Fruit fly (Drosophila melanogaster) whole organism, embryonic: ENCODE measurements around the gene dob.

Experiments used
- Antp ChIP-seq: fragments of 200-800 bp; sonication (Bioruptor generic); optimal IDR thresholded peaks from 3 replicates; lab custom pipeline; 2016; ENCODE audit warnings: missing biosample characterization, missing genetic modification characterization
- CG11247 ChIP-seq: fragments of 200-800 bp; sonication (Bioruptor generic); IDR thresholded peaks from 2 replicates; pipeline ENCODE4 v1.3.6; 2022; ENCODE audit warnings: missing biosample characterization, missing genetic modification characterization
- CG11560 ChIP-seq: fragments of 200-800 bp; sonication (Bioruptor generic); IDR thresholded peaks from 3 replicates; pipeline ENCODE4 v1.3.6; 2022; ENCODE audit warnings: missing biosample characterization, missing genetic modification characterization
- CG12219 ChIP-seq: fragments of 200-800 bp; sonication (Bioruptor generic); optimal IDR thresholded peaks from 3 replicates; lab custom pipeline; 2018; ENCODE audit warnings: missing biosample characterization, mild to moderate bottlenecking, missing genetic modification characterization
- CG12659 ChIP-seq: fragments of 200-800 bp; sonication (Bioruptor generic); optimal IDR thresholded peaks from 3 replicates; lab custom pipeline; 2017; ENCODE audit warnings: mild to moderate bottlenecking, missing biosample characterization, missing genetic modification reagents, missing genetic modification characterization
- CG13287 ChIP-seq: fragments of 200-800 bp; sonication (Bioruptor generic); IDR thresholded peaks from 2 replicates; pipeline ENCODE4 v1.3.6; 2022; ENCODE audit warnings: missing biosample characterization, missing genetic modification characterization; ENCODE audit not compliant: partially characterized antibody
- CG13424 ChIP-seq: fragments of 200-800 bp; sonication (Bioruptor generic); optimal IDR thresholded peaks from 2 replicates; lab custom pipeline; 2019; ENCODE audit warnings: missing biosample characterization, mild to moderate bottlenecking, missing genetic modification characterization, moderate library complexity
- CG13894 ChIP-seq: fragments of 200-800 bp; sonication (Bioruptor generic); optimal IDR thresholded peaks from 3 replicates; lab custom pipeline; 2018; ENCODE audit warnings: missing biosample characterization, mild to moderate bottlenecking, missing genetic modification characterization, moderate library complexity
- CG14860 ChIP-seq: fragments of 200-800 bp; sonication (Bioruptor generic); IDR thresholded peaks from 3 replicates; pipeline ENCODE4 v1.3.6; 2022; ENCODE audit warnings: missing biosample characterization, missing genetic modification characterization; ENCODE audit not compliant: partially characterized antibody
- CG15479 ChIP-seq: fragments of 200-800 bp; sonication (Bioruptor generic); optimal IDR thresholded peaks from 3 replicates; lab custom pipeline; 2019; ENCODE audit warnings: missing biosample characterization, mild to moderate bottlenecking, missing genetic modification characterization, moderate library complexity
- CG17612 ChIP-seq: fragments of 200-800 bp; sonication (Bioruptor generic); IDR thresholded peaks from 2 replicates; pipeline ENCODE4 v1.3.6; 2022; ENCODE audit warnings: missing biosample characterization, missing genetic modification characterization
- CG18011 ChIP-seq: fragments of 200-800 bp; sonication (Bioruptor generic); optimal IDR thresholded peaks from 2 replicates; lab custom pipeline; 2017; ENCODE audit warnings: missing biosample characterization, missing genetic modification characterization, mild to moderate bottlenecking, moderate library complexity, missing genotype
- CG30431 ChIP-seq: fragments of 200-800 bp; sonication (Bioruptor generic); optimal IDR thresholded peaks from 2 replicates; lab custom pipeline; 2017; ENCODE audit warnings: missing biosample characterization, missing genetic modification characterization
- CG3407 ChIP-seq: fragments of 200-800 bp; sonication (Bioruptor generic); optimal IDR thresholded peaks from 2 replicates; lab custom pipeline; 2018; ENCODE audit warnings: missing biosample characterization, mild to moderate bottlenecking, missing genetic modification characterization
- CG4820 ChIP-seq: fragments of 200-800 bp; sonication (Bioruptor generic); optimal IDR thresholded peaks from 3 replicates; lab custom pipeline; 2016; ENCODE audit warnings: missing biosample characterization, missing genetic modification characterization
- CG7786 ChIP-seq: fragments of 200-800 bp; sonication (Bioruptor generic); optimal IDR thresholded peaks from 2 replicates; lab custom pipeline; 2016; ENCODE audit warnings: missing biosample characterization, missing genetic modification characterization
- CkIIα-i1 ChIP-seq: fragments of 200-800 bp; sonication (Bioruptor generic); IDR thresholded peaks from 2 replicates; pipeline ENCODE4 v1.3.6; 2022; ENCODE audit warnings: missing biosample characterization, missing genetic modification characterization
- CoRest ChIP-seq: fragments of 200-800 bp; sonication (Bioruptor generic); optimal IDR thresholded peaks from 3 replicates; lab custom pipeline; 2018; ENCODE audit warnings: missing biosample characterization, mild to moderate bottlenecking, missing genetic modification characterization, moderate library complexity
- D19B ChIP-seq: fragments of 200-800 bp; sonication (Bioruptor generic); optimal IDR thresholded peaks from 2 replicates; lab custom pipeline; 2017; ENCODE audit warnings: missing biosample characterization, mild to moderate bottlenecking, missing genetic modification characterization
- Ets65A ChIP-seq: fragments of 200-800 bp; sonication (Bioruptor generic); peaks from one replicate; lab custom pipeline; 2016; ENCODE audit warnings: missing biosample characterization, missing genetic modification characterization
- Gug ChIP-seq: fragments of 200-800 bp; sonication (Bioruptor generic); IDR thresholded peaks from 4 replicates; pipeline ENCODE4 v1.3.6; 2022; ENCODE audit warnings: missing biosample characterization, missing genetic modification characterization
- Hr78 ChIP-seq, 2 experiments: fragments of 200-800 bp in 1 of 2; fragments of >200 bp in 1 of 2; sonication (Bioruptor generic) in 1 of 2; optimal IDR thresholded peaks; 2 replicates each; lab custom pipeline; 2017 to 2019; ENCODE audit warnings: missing biosample characterization in 2 of 2, missing genetic modification characterization in 2 of 2, mild to moderate bottlenecking in 1 of 2, moderate library complexity in 1 of 2
- Lim3 ChIP-seq: fragments of 200-800 bp; sonication (Bioruptor generic); IDR thresholded peaks from 2 replicates; pipeline ENCODE4 v1.3.6; 2022; ENCODE audit warnings: missing biosample characterization, missing genetic modification characterization
- MBD-R2 ChIP-seq: fragments of 200-800 bp; sonication (Bioruptor generic); IDR thresholded peaks from 2 replicates; pipeline ENCODE4 v1.3.6; 2022; ENCODE audit warnings: missing biosample characterization, missing genetic modification characterization
- Meics ChIP-seq: fragments of 200-800 bp; sonication (Bioruptor generic); optimal IDR thresholded peaks from 2 replicates; lab custom pipeline; 2017; ENCODE audit warnings: missing biosample characterization, mild to moderate bottlenecking, missing genetic modification characterization
- Nf-YA ChIP-seq: fragments of 200-800 bp; sonication (Bioruptor generic); IDR thresholded peaks from 2 replicates; pipeline ENCODE4 v1.3.6; 2022; ENCODE audit warnings: missing biosample characterization, missing genetic modification characterization
- Nf-YC ChIP-seq: fragments of 200-800 bp; optimal IDR thresholded peaks from 3 replicates; lab custom pipeline; 2019; ENCODE audit warnings: missing biosample characterization, mild to moderate bottlenecking, missing genetic modification characterization, moderate library complexity
- NfI ChIP-seq: fragments of 200-800 bp; sonication (Bioruptor generic); optimal IDR thresholded peaks from 3 replicates; lab custom pipeline; 2018; ENCODE audit warnings: missing biosample characterization, mild to moderate bottlenecking, missing genetic modification characterization, moderate library complexity
- Oaz ChIP-seq: fragments of 200-800 bp; sonication (Bioruptor generic); IDR thresholded peaks from 2 replicates; pipeline ENCODE4 v1.3.6; 2022; ENCODE audit warnings: missing biosample characterization, missing genetic modification characterization
- Rfx ChIP-seq: fragments of 200-800 bp; sonication (Bioruptor generic); IDR thresholded peaks from 2 replicates; pipeline ENCODE4 v1.3.6; 2022; ENCODE audit warnings: missing biosample characterization, missing genetic modification characterization
- Trl ChIP-seq, 3 experiments: fragments of >200 bp in 2 of 3; fragments of 200-800 bp in 1 of 3; sonication (Bioruptor generic) in 1 of 3; optimal IDR thresholded peaks; 2 replicates in 1 of 3; 3 replicates in 2 of 3; lab custom pipeline; 2016 to 2017; ENCODE audit warnings: missing biosample characterization in 1 of 3, missing genetic modification characterization in 1 of 3
- cg ChIP-seq: fragments of 200-800 bp; sonication (Bioruptor generic); optimal IDR thresholded peaks from 3 replicates; lab custom pipeline; 2019; ENCODE audit warnings: missing biosample characterization, mild to moderate bottlenecking, missing genetic modification characterization, moderate library complexity
- da ChIP-seq: fragments of 200-800 bp; sonication (Bioruptor generic); optimal IDR thresholded peaks from 2 replicates; lab custom pipeline; 2016; ENCODE audit warnings: missing biosample characterization, missing genetic modification characterization
- disco-r ChIP-seq: fragments of 200-800 bp; sonication (Bioruptor generic); optimal IDR thresholded peaks from 2 replicates; lab custom pipeline; 2016; ENCODE audit warnings: missing biosample characterization, missing genetic modification characterization
- dmrt11E ChIP-seq: fragments of 200-800 bp; sonication (Bioruptor generic); optimal IDR thresholded peaks from 3 replicates; lab custom pipeline; 2018; ENCODE audit warnings: missing biosample characterization, mild to moderate bottlenecking, missing genetic modification characterization, moderate library complexity
- grau ChIP-seq: fragments of 200-800 bp; optimal IDR thresholded peaks from 3 replicates; lab custom pipeline; 2019; ENCODE audit warnings: missing biosample characterization, mild to moderate bottlenecking, missing genetic modification characterization, moderate library complexity
- gsb-n ChIP-seq: fragments of 200-800 bp; sonication (Bioruptor generic); optimal IDR thresholded peaks from 3 replicates; lab custom pipeline; 2018; ENCODE audit warnings: missing biosample characterization, mild to moderate bottlenecking, missing genetic modification characterization
- kni ChIP-seq: fragments of 200-800 bp; sonication (Bioruptor generic); optimal IDR thresholded peaks from 3 replicates; lab custom pipeline; 2017; ENCODE audit warnings: mild to moderate bottlenecking, missing biosample characterization, missing genetic modification reagents, missing genetic modification characterization
- lov ChIP-seq, 2 experiments: fragments of 200-800 bp in 1 of 2; fragments of >200 bp in 1 of 2; sonication (Bioruptor generic) in 1 of 2; IDR thresholded peaks in 1 of 2; optimal IDR thresholded peaks in 1 of 2; 2 replicates in 1 of 2; 3 replicates in 1 of 2; pipeline versions ENCODE4 v1.3.6 to Lab custom; 2017 to 2022; ENCODE audit warnings: missing biosample characterization in 1 of 2, missing genetic modification characterization in 1 of 2
- mirr ChIP-seq: fragments of 200-800 bp; sonication (Bioruptor generic); optimal IDR thresholded peaks from 3 replicates; lab custom pipeline; 2018; ENCODE audit warnings: missing biosample characterization, mild to moderate bottlenecking, missing genetic modification characterization
- pita ChIP-seq: fragments of 200-800 bp; sonication (Bioruptor generic); optimal IDR thresholded peaks from 2 replicates; lab custom pipeline; 2017; ENCODE audit warnings: missing biosample characterization, mild to moderate bottlenecking, missing genetic modification characterization
- pnt ChIP-seq: fragments of 200-800 bp; sonication (Bioruptor generic); optimal IDR thresholded peaks from 3 replicates; lab custom pipeline; 2016; ENCODE audit warnings: missing biosample characterization, missing genetic modification characterization
- sens ChIP-seq: fragments of 200-800 bp; sonication (Bioruptor generic); peaks from one replicate; lab custom pipeline; 2016; ENCODE audit warnings: missing biosample characterization, missing genetic modification characterization
- sima ChIP-seq: fragments of 200-800 bp; sonication (Bioruptor generic); optimal IDR thresholded peaks from 2 replicates; lab custom pipeline; 2016; ENCODE audit warnings: missing biosample characterization, missing genetic modification characterization
- stc ChIP-seq: fragments of 200-800 bp; sonication (Bioruptor generic); IDR thresholded peaks from 2 replicates; pipeline ENCODE4 v1.3.6; 2022; ENCODE audit warnings: missing biosample characterization, missing genetic modification characterization
- sug ChIP-seq: fragments of 200-800 bp; optimal IDR thresholded peaks from 2 replicates; lab custom pipeline; 2019; ENCODE audit warnings: missing biosample characterization, mild to moderate bottlenecking, missing genetic modification characterization, moderate library complexity
- trh ChIP-seq: fragments of 200-800 bp; sonication (Bioruptor generic); optimal IDR thresholded peaks from 2 replicates; lab custom pipeline; 2016; ENCODE audit warnings: missing biosample characterization, missing genetic modification characterization
- vfl ChIP-seq: fragments of 200-800 bp; sonication (Bioruptor generic); optimal IDR thresholded peaks from 2 replicates; lab custom pipeline; 2016; ENCODE audit warnings: missing biosample characterization, missing genetic modification characterization
- z ChIP-seq: fragments of 200-800 bp; sonication (Bioruptor generic); IDR thresholded peaks from 3 replicates; pipeline ENCODE4 v1.3.6; 2022; ENCODE audit warnings: missing biosample characterization, missing genetic modification characterization

The dob gene

DNA sequence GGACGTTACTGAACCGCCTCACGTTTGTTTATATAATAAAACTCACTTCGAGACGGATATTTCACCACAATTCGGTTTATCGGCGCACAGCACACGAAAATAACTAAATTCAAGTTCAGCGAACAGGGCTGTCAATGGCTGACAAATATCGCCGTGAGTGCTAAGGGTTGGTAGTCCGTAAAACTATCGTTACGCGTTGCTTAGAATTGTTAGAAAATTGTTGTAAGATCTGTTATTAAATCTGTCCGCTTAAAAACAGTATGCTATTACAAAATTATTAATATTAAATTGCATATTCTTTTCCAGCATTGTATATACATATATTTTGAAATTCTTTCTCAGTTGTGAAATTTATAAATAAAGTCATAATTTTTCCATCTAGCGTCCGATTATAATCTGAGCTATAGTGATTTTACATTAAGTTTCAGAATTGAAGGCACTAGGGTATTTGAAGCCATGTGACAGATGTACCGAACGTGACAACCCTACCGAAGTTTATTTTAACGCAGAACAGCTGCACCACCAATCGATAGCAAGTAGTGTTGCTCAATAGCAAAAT lies 17.9 kb downstream of the dob start, which contains the start of gene Cox17 (continued):
- no peak for TF ChIP-seq sima (GFP tag; lab: Kevin White, UChicago)
- peak; percentile 80 for TF ChIP-seq CG13287
- TF ChIP-seq MBD-R2: peak; percentile 33; the same call in 1 of the 2 replicates
- TF ChIP-seq CG14860: peak; percentile 52; the same call in 2 of the 3 replicates
- TF ChIP-seq CG13894 (tag; lab: Kevin White, UChicago): peak; percentile 82
- TF ChIP-seq Rfx (GFP tag; lab: Robert Waterston, UW): peak; percentile 82
- TF ChIP-seq CG3407 (GFP tag; lab: Kevin White, UChicago): peak; percentile 68
- TF ChIP-seq CG18011 (GFP tag; lab: Kevin White, UChicago): peak; percentile 57
- TF ChIP-seq grau (tag; lab: Kevin White, UChicago): peak; percentile 86
- no peak for TF ChIP-seq CkIIα-i1 (GFP tag; lab: Robert Waterston, UW)
- no peak for TF ChIP-seq cg (GFP tag; lab: Kevin White, UChicago)
- TF ChIP-seq sens: peak; percentile 95
- no peak for TF ChIP-seq mirr (GFP tag; lab: Kevin White, UChicago)
- TF ChIP-seq z: no peak
- peak; percentile 89 for TF ChIP-seq CG12659 (GFP tag; lab: Kevin White, UChicago)
- TF ChIP-seq Oaz (GFP tag; lab: Robert Waterston, UW): no peak
- TF ChIP-seq Nf-YC (tag; lab: Kevin White, UChicago): peak; percentile 84
- peak; percentile 96 for TF ChIP-seq Ets65A (GFP tag; lab: Kevin White, UChicago)
- peak; percentile 47 for TF ChIP-seq kni
- no peak for TF ChIP-seq pita (GFP tag; lab: Kevin White, UChicago)
- no peak for TF ChIP-seq da (GFP tag; lab: Kevin White, UChicago)
- peak; percentile 74 for TF ChIP-seq CG4820
- TF ChIP-seq Gug (GFP tag; lab: Robert Waterston, UW): peak; percentile 80; the same call in 2 of the 4 replicates
- peak; percentile 62 for TF ChIP-seq gsb-n (tag; lab: Kevin White, UChicago)
- TF ChIP-seq Meics: peak; percentile 84
- TF ChIP-seq CG11247 (GFP tag; lab: Robert Waterston, UW): no peak; the same call in 1 of the 2 replicates
- no peak for TF ChIP-seq stc (GFP tag; lab: Robert Waterston, UW)
- TF ChIP-seq CG12219 (GFP tag; lab: Kevin White, UChicago): peak; percentile 49
- peak; percentile 29 for TF ChIP-seq CG15479 (GFP tag; lab: Kevin White, UChicago)
- TF ChIP-seq CoRest: peak; percentile 93
- TF ChIP-seq sug: peak; percentile 84
- TF ChIP-seq lov (optimal IDR thresholded peaks at IDR 0.05; lab: Kevin White, UChicago): no peak
- no peak for TF ChIP-seq lov (GFP tag; IDR thresholded peaks at IDR 0.05; lab: Robert Waterston, UW)
- no peak for TF ChIP-seq Nf-YA (GFP tag; lab: Robert Waterston, UW)
- TF ChIP-seq CG30431 (GFP tag; lab: Kevin White, UChicago): peak; percentile 66
- peak; percentile 47; the same call in 1 of the 3 replicates for TF ChIP-seq CG11560 (tag; lab: Robert Waterston, UW)
- TF ChIP-seq CG7786 (GFP tag; lab: Kevin White, UChicago): peak; percentile 60
- TF ChIP-seq Lim3: no peak
- peak; percentile 88 for TF ChIP-seq CG13424 (tag; lab: Kevin White, UChicago)
- TF ChIP-seq NfI (GFP tag; lab: Kevin White, UChicago): peak; percentile 81
- peak; percentile 73 for TF ChIP-seq trh
- peak; percentile 68 for TF ChIP-seq D19B (GFP tag; lab: Kevin White, UChicago)
- TF ChIP-seq Hr78 (GFP tag; optimal IDR thresholded peaks at IDR 0.05; lab: Kevin White, UChicago): peak in 1 of 2 experiments; percentile 40
- TF ChIP-seq vfl (GFP tag; lab: Kevin White, UChicago): peak; percentile 73
- peak; percentile 81 for TF ChIP-seq dmrt11E (tag; lab: Kevin White, UChicago)
- TF ChIP-seq disco-r (GFP tag; lab: Kevin White, UChicago): peak; percentile 28
- no peak for TF ChIP-seq Trl (optimal IDR thresholded peaks at IDR 0.05; lab: Kevin White, UChicago)
- TF ChIP-seq Trl (GFP tag; optimal IDR thresholded peaks at IDR 0.05; lab: Kevin White, UChicago): peak; percentile 48
- peak; percentile 64 for TF ChIP-seq pnt (GFP tag; lab: Kevin White, UChicago)
- TF ChIP-seq Antp (GFP tag; lab: Kevin White, UChicago): peak; percentile 57
- no peak for TF ChIP-seq CG17612
